Fruit fly (Drosophila melanogaster) whole organism, prepupa: ENCODE results near the gene CG34107.

Source experiments
- CG10669 ChIP-seq: fragments of 200-800 bp; sonication (Bioruptor generic); optimal IDR thresholded peaks from 3 replicates; lab custom pipeline; 2018; ENCODE audit warnings: missing biosample characterization, mild to moderate bottlenecking, missing genetic modification characterization, moderate library complexity
- CG15336 ChIP-seq: fragments of 200-800 bp; sonication (Bioruptor generic); IDR thresholded peaks from 2 replicates; pipeline ENCODE4 v1.3.6; 2022; ENCODE audit warnings: missing biosample characterization, missing genetic modification characterization
- CG6854 ChIP-seq: fragments of 200-800 bp; sonication (Bioruptor generic); optimal IDR thresholded peaks from 2 replicates; lab custom pipeline; 2017; ENCODE audit warnings: missing biosample characterization, mild to moderate bottlenecking, missing genetic modification characterization
- CG8319 ChIP-seq: fragments of 200-800 bp; sonication (Bioruptor generic); optimal IDR thresholded peaks from 3 replicates; lab custom pipeline; 2016; ENCODE audit warnings: missing biosample characterization, missing genetic modification characterization
- Lpt ChIP-seq: fragments of 200-800 bp; sonication (Bioruptor generic); optimal IDR thresholded peaks from 3 replicates; lab custom pipeline; 2016; ENCODE audit warnings: missing biosample characterization, missing genetic modification characterization

- TF ChIP-seq CG6854 (GFP tag; lab: Kevin White, UChicago) (no peak), Lpt (GFP tag; lab: Kevin White, UChicago) (no peak), CG15336 (GFP tag; lab: Robert Waterston, UW) (no peak), CG8319 (GFP tag; lab: Kevin White, UChicago) (no peak), CG10669 (no peak)
Observed at dm6 chr3R:10206740-10207139, 18.0 kb upstream of the CG34107 start.
